Worm (Caenorhabditis elegans): ENCODE results near the gene lars-1.

DNA sequence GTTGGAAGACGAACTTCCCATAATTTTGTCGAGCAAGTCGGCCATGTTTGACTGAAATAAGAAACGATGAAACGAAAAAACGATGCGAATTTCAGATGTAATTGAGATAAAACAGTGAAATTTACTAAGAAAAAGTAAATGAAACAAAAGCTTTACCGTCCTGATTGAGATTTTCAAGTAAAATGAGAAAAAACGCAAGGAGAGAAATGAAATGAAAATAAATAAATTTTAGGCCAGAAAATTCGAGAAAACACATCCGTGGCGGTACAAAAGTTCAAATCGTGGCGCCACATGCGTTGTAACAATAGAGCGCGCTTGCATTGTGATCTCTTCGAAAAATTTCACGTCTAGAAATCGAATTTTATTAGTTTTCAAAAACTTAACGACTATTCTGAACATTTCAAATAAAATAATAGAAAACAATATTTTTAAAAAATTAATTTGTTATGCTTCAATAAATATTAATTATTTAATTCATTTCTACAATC lies 10.4 kb downstream of the lars-1 start, which contains the start of the genes hrde-1 and C16C10.13:
- TF ChIP-seq him-1 (tag; optimal IDR thresholded peaks at IDR 0.05) (no peak), dao-5 (tag; optimal IDR thresholded peaks at IDR 0.05) (no peak)
